Fruit fly (Drosophila melanogaster) whole organism, pupa: ENCODE results near the gene Vha16-3.

Experiments
- CG12605 ChIP-seq: fragments of 200-800 bp; sonication (Bioruptor generic); IDR thresholded peaks from 2 replicates; pipeline ENCODE4 v1.3.6; 2022; ENCODE audit warnings: missing biosample characterization, missing genetic modification characterization
- CG14655 ChIP-seq: fragments of 200-800 bp; sonication (Bioruptor generic); optimal IDR thresholded peaks from 3 replicates; lab custom pipeline; 2017; ENCODE audit warnings: mild to moderate bottlenecking, missing biosample characterization, missing genetic modification reagents, missing genetic modification characterization
- CG15710 ChIP-seq: fragments of 200-800 bp; sonication (Bioruptor generic); optimal IDR thresholded peaks from 2 replicates; lab custom pipeline; 2018; ENCODE audit warnings: missing biosample characterization, mild to moderate bottlenecking, missing genetic modification characterization, moderate library complexity
- CG17806 ChIP-seq: fragments of 200-800 bp; sonication (Bioruptor generic); optimal IDR thresholded peaks from 2 replicates; lab custom pipeline; 2018; ENCODE audit warnings: missing biosample characterization, mild to moderate bottlenecking, missing genetic modification characterization, moderate library complexity
- CG32121 ChIP-seq: fragments of 200-800 bp; sonication (Bioruptor generic); IDR thresholded peaks from 2 replicates; pipeline ENCODE4 v1.3.6; 2022; ENCODE audit warnings: missing biosample characterization, missing genetic modification characterization
- CG4496 ChIP-seq: fragments of 200-800 bp; sonication (Bioruptor generic); IDR thresholded peaks from 3 replicates; pipeline ENCODE4 v1.3.6; 2022; ENCODE audit warnings: missing biosample characterization, missing genetic modification characterization
- CG8159 ChIP-seq: fragments of 200-800 bp; sonication (Bioruptor generic); optimal IDR thresholded peaks from 3 replicates; lab custom pipeline; 2018; ENCODE audit warnings: missing biosample characterization, mild to moderate bottlenecking, missing genetic modification characterization, moderate library complexity
- CG9948 ChIP-seq: fragments of 200-800 bp; sonication (Bioruptor generic); optimal IDR thresholded peaks from 2 replicates; lab custom pipeline; 2018; ENCODE audit warnings: missing biosample characterization, mild to moderate bottlenecking, missing genetic modification characterization, moderate library complexity
- D1 ChIP-seq: fragments of 200-800 bp; sonication (Bioruptor generic); optimal IDR thresholded peaks from 2 replicates; lab custom pipeline; 2018; ENCODE audit warnings: missing biosample characterization, mild to moderate bottlenecking, missing genetic modification characterization, moderate library complexity
- EcR ChIP-seq: fragments of 200-800 bp; sonication (Bioruptor generic); optimal IDR thresholded peaks from 3 replicates; lab custom pipeline; 2019; ENCODE audit warnings: missing biosample characterization, missing genetic modification characterization, mild to moderate bottlenecking, moderate library complexity, missing genetic modification reagents
- Ets98B ChIP-seq: fragments of 200-800 bp; sonication (Bioruptor generic); IDR thresholded peaks from 2 replicates; pipeline ENCODE4 v1.3.6; 2022; ENCODE audit warnings: missing biosample characterization, missing genetic modification characterization
- Pif1B ChIP-seq: fragments of 200-800 bp; sonication (Bioruptor generic); optimal IDR thresholded peaks from 3 replicates; lab custom pipeline; 2016; ENCODE audit warnings: missing biosample characterization, missing genetic modification characterization
- Snoo ChIP-seq: fragments of 200-800 bp; sonication (Bioruptor generic); optimal IDR thresholded peaks from 3 replicates; lab custom pipeline; 2017; ENCODE audit warnings: missing biosample characterization, mild to moderate bottlenecking, missing genetic modification characterization, inconsistent platforms
- fd96Ca ChIP-seq: fragments of 200-800 bp; sonication (Bioruptor generic); IDR thresholded peaks from 3 replicates; pipeline ENCODE4 v1.3.6; 2022; ENCODE audit warnings: missing biosample characterization, missing genetic modification characterization
- gl ChIP-seq: fragments of 200-800 bp; sonication (Bioruptor generic); optimal IDR thresholded peaks from 2 replicates; lab custom pipeline; 2018; ENCODE audit warnings: missing biosample characterization, mild to moderate bottlenecking, missing genetic modification characterization

Vha16-3 gene

DNA sequence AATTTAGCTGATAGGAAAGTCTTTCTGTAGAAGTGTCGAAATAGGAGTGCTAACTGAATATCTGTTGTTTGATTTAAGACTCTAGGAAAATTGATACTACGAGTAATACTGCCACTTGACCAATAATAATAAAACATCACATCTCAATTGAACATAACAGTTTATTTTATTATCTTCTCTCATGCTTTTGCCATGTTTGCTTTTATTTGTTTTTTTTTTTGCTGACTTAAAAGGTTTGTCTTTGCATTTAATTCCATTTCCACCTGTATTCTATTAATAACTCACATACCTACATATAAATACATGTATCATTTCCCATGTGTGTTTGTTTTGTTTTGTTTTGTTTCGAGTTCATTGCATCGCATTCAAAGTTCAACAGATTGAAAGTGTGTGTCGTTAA, 49.5 kb downstream of the Vha16-3 start, which contains the start of the genes CG11714 and Fuca:
Gene CG11714 (minus strand): TSS at position 101 of the 400 bp plus-strand sequence.
Gene Fuca (minus strand): TSS at position 101 of the 400 bp plus-strand sequence.
- TF ChIP-seq CG32121 (GFP tag; lab: Robert Waterston, UW) (no peak), EcR (GFP tag; lab: Kevin White, UChicago) (no peak), CG8159 (tag; lab: Kevin White, UChicago) (no peak), Snoo (no peak), CG12605 (GFP tag; lab: Robert Waterston, UW) (no peak), gl (tag; lab: Kevin White, UChicago) (no peak), Pif1B (no peak), CG15710 (no peak), fd96Ca (no peak), CG9948 (tag; lab: Kevin White, UChicago) (no peak), D1 (tag; lab: Kevin White, UChicago) (no peak)

DNA sequence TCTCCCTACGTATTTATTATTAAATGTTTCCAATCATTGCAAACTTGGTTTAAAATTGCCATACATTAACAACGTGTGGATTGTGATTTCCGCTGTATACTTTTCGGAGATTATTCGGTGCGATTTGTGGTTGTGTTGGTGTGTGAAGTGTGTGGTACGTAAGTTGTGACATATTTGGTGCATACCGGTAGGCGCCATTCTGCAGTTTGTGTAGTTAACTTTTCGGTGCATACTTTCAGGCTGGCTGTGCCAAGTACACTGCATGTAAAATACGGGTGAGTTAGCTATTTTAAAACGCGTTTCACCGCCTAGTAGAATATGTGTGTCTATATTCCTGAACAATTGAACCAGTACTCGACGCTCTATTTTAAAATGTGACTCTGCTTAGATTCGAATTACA, 50.2 kb downstream of the Vha16-3 start:
- no peak for TF ChIP-seq CG14655
- no peak for TF ChIP-seq CG4496 (GFP tag; lab: Robert Waterston, UW)
- no peak for TF ChIP-seq fd96Ca
- TF ChIP-seq EcR (GFP tag; lab: Kevin White, UChicago) = no peak
- no peak for TF ChIP-seq gl (tag; lab: Kevin White, UChicago)
- no peak for TF ChIP-seq CG8159 (tag; lab: Kevin White, UChicago)
- no peak for TF ChIP-seq CG12605 (GFP tag; lab: Robert Waterston, UW)
- TF ChIP-seq Snoo = no peak
- TF ChIP-seq Pif1B = no peak
- no peak for TF ChIP-seq CG17806 (tag; lab: Kevin White, UChicago)
- TF ChIP-seq D1 (tag; lab: Kevin White, UChicago) = no peak
- no peak for TF ChIP-seq CG15710
- TF ChIP-seq CG32121 (GFP tag; lab: Robert Waterston, UW) = no peak
- TF ChIP-seq Ets98B (GFP tag; lab: Robert Waterston, UW) = no peak
- no peak for TF ChIP-seq CG9948 (tag; lab: Kevin White, UChicago)
- TF ChIP-seq, all 21 proteins: peak for 0
